Fruit fly (Drosophila melanogaster) whole organism, embryonic: ENCODE results near the gene CG4972.
A peak's percentile ranks its signal among the peaks of the same experiment; 100 is the strongest.

Experiments
- CG10366 ChIP-seq: fragments of 200-800 bp; sonication (Bioruptor generic); IDR thresholded peaks from 2 replicates; pipeline ENCODE4 v1.3.6; 2022; ENCODE audit warnings: missing biosample characterization, missing genetic modification characterization
- CG10654 ChIP-seq: fragments of 200-800 bp; sonication (Bioruptor generic); optimal IDR thresholded peaks from 2 replicates; lab custom pipeline; 2016; ENCODE audit warnings: missing biosample characterization, missing genetic modification characterization
- CG12659 ChIP-seq: fragments of 200-800 bp; sonication (Bioruptor generic); optimal IDR thresholded peaks from 3 replicates; lab custom pipeline; 2017; ENCODE audit warnings: mild to moderate bottlenecking, missing biosample characterization, missing genetic modification reagents, missing genetic modification characterization
- CG1529 ChIP-seq: fragments of 200-800 bp; sonication (Bioruptor generic); optimal IDR thresholded peaks from 3 replicates; lab custom pipeline; 2018; ENCODE audit warnings: missing biosample characterization, missing genetic modification characterization
- CG15479 ChIP-seq: fragments of 200-800 bp; sonication (Bioruptor generic); optimal IDR thresholded peaks from 3 replicates; lab custom pipeline; 2019; ENCODE audit warnings: missing biosample characterization, mild to moderate bottlenecking, missing genetic modification characterization, moderate library complexity
- CG15696 ChIP-seq: fragments of 200-800 bp; sonication (Bioruptor generic); optimal IDR thresholded peaks from 2 replicates; lab custom pipeline; 2019; ENCODE audit warnings: missing biosample characterization, mild to moderate bottlenecking, missing genetic modification characterization, moderate library complexity
- CG17328 ChIP-seq: fragments of 200-800 bp; sonication (Bioruptor generic); IDR thresholded peaks from 2 replicates; pipeline ENCODE4 v1.3.6; 2022; ENCODE audit warnings: missing biosample characterization, missing genetic modification characterization
- CG17385 ChIP-seq: fragments of 200-800 bp; sonication (Bioruptor generic); optimal IDR thresholded peaks from 3 replicates; lab custom pipeline; 2018; ENCODE audit warnings: missing biosample characterization, mild to moderate bottlenecking, missing genetic modification characterization
- CG17612 ChIP-seq: fragments of 200-800 bp; sonication (Bioruptor generic); IDR thresholded peaks from 2 replicates; pipeline ENCODE4 v1.3.6; 2022; ENCODE audit warnings: missing biosample characterization, missing genetic modification characterization
- CG18262 ChIP-seq: fragments of 200-800 bp; optimal IDR thresholded peaks from 3 replicates; lab custom pipeline; 2019; ENCODE audit warnings: missing biosample characterization, mild to moderate bottlenecking, missing genetic modification characterization, moderate library complexity
- CG2129 ChIP-seq: fragments of 200-800 bp; sonication (Bioruptor generic); IDR thresholded peaks from 2 replicates; pipeline ENCODE4 v1.3.6; 2022; ENCODE audit warnings: missing biosample characterization, missing genetic modification characterization; ENCODE audit not compliant: partially characterized antibody
- CG2202 ChIP-seq: fragments of 200-800 bp; sonication (Bioruptor generic); optimal IDR thresholded peaks from 2 replicates; lab custom pipeline; 2018; ENCODE audit warnings: missing biosample characterization, mild to moderate bottlenecking, missing genetic modification characterization
- CG30403 ChIP-seq: fragments of 200-800 bp; sonication (Bioruptor generic); optimal IDR thresholded peaks from 3 replicates; lab custom pipeline; 2016; ENCODE audit warnings: missing biosample characterization, missing genetic modification characterization
- CG32767 ChIP-seq: fragments of 200-800 bp; sonication (Bioruptor generic); IDR thresholded peaks from 2 replicates; pipeline ENCODE4 v1.3.6; 2022; ENCODE audit warnings: missing biosample characterization, missing genetic modification characterization
- CG4282 ChIP-seq: fragments of 200-800 bp; sonication (Bioruptor generic); optimal IDR thresholded peaks from 2 replicates; lab custom pipeline; 2016; ENCODE audit warnings: missing biosample characterization, missing genetic modification characterization
- CG4404 ChIP-seq: fragments of 200-800 bp; sonication (Bioruptor generic); IDR thresholded peaks from 2 replicates; pipeline ENCODE4 v1.3.6; 2022; ENCODE audit warnings: missing biosample characterization, missing genetic modification characterization
- CG7357 ChIP-seq: fragments of 200-800 bp; sonication (Bioruptor generic); IDR thresholded peaks from 3 replicates; pipeline ENCODE4 v1.3.6; 2022; ENCODE audit warnings: missing biosample characterization, missing genetic modification characterization
- CG7839 ChIP-seq: fragments of 200-800 bp; sonication (Bioruptor generic); optimal IDR thresholded peaks from 3 replicates; lab custom pipeline; 2018; ENCODE audit warnings: missing biosample characterization, mild to moderate bottlenecking, missing genetic modification characterization, moderate library complexity
- CG9437 ChIP-seq: fragments of 200-800 bp; sonication (Bioruptor generic); optimal IDR thresholded peaks from 2 replicates; lab custom pipeline; 2018; ENCODE audit warnings: missing biosample characterization, mild to moderate bottlenecking, missing genetic modification characterization
- Dll ChIP-seq: fragments of 200-800 bp; sonication (Bioruptor generic); IDR thresholded peaks from 4 replicates; pipeline ENCODE4 v1.3.6; 2022; ENCODE audit warnings: missing biosample characterization, missing genetic modification characterization; ENCODE audit not compliant: partially characterized antibody
- Doc3 ChIP-seq: fragments of 200-800 bp; sonication (Bioruptor generic); IDR thresholded peaks from 3 replicates; pipeline ENCODE4 v1.3.6; 2022; ENCODE audit warnings: missing biosample characterization, missing genetic modification characterization; ENCODE audit not compliant: partially characterized antibody
- Drgx ChIP-seq: fragments of 200-800 bp; sonication (Bioruptor generic); IDR thresholded peaks from 2 replicates; pipeline ENCODE4 v1.3.6; 2022; ENCODE audit warnings: missing biosample characterization, missing genetic modification characterization
- E2f2 ChIP-seq: fragments of 200-800 bp; sonication (Bioruptor generic); IDR thresholded peaks from 2 replicates; pipeline ENCODE4 v1.3.6; 2022; ENCODE audit warnings: missing biosample characterization, missing genetic modification characterization
- Elba2 ChIP-seq: fragments of 200-800 bp; sonication (Bioruptor generic); optimal IDR thresholded peaks from 3 replicates; lab custom pipeline; 2016; ENCODE audit warnings: missing biosample characterization, missing genetic modification characterization
- HHEX ChIP-seq: fragments of 200-800 bp; sonication (Bioruptor generic); optimal IDR thresholded peaks from 3 replicates; lab custom pipeline; 2017; ENCODE audit warnings: missing biosample characterization, mild to moderate bottlenecking, missing genetic modification characterization, missing genetic modification reagents
- MBD-R2 ChIP-seq: fragments of 200-800 bp; sonication (Bioruptor generic); IDR thresholded peaks from 2 replicates; pipeline ENCODE4 v1.3.6; 2022; ENCODE audit warnings: missing biosample characterization, missing genetic modification characterization
- Mes4 ChIP-seq: fragments of 200-800 bp; sonication (Bioruptor generic); optimal IDR thresholded peaks from 2 replicates; lab custom pipeline; 2016; ENCODE audit warnings: missing biosample characterization, missing genetic modification characterization
- Nf-YC ChIP-seq: fragments of 200-800 bp; optimal IDR thresholded peaks from 3 replicates; lab custom pipeline; 2019; ENCODE audit warnings: missing biosample characterization, mild to moderate bottlenecking, missing genetic modification characterization, moderate library complexity
- Sox102F ChIP-seq: fragments of 200-800 bp; sonication (Bioruptor generic); optimal IDR thresholded peaks from 2 replicates; lab custom pipeline; 2018; ENCODE audit warnings: missing biosample characterization, mild to moderate bottlenecking, missing genetic modification characterization, moderate library complexity
- Xrp1 ChIP-seq: fragments of 200-800 bp; sonication (Bioruptor generic); IDR thresholded peaks from 2 replicates; pipeline ENCODE4 v1.3.6; 2022; ENCODE audit warnings: missing biosample characterization, missing genetic modification characterization
- ac ChIP-seq: fragments of 200-800 bp; sonication (Bioruptor generic); optimal IDR thresholded peaks from 3 replicates; lab custom pipeline; 2017; ENCODE audit warnings: missing biosample characterization, mild to moderate bottlenecking, missing genetic modification characterization
- ato ChIP-seq: fragments of 200-800 bp; sonication (Bioruptor generic); IDR thresholded peaks from 2 replicates; pipeline ENCODE4 v1.3.6; 2022; ENCODE audit warnings: missing biosample characterization, missing genetic modification characterization; ENCODE audit not compliant: partially characterized antibody
- cato ChIP-seq: fragments of 200-800 bp; sonication (Bioruptor generic); optimal IDR thresholded peaks from 2 replicates; lab custom pipeline; 2016; ENCODE audit warnings: missing biosample characterization, missing genetic modification characterization, borderline replicate concordance
- chn ChIP-seq: fragments of 200-800 bp; sonication (Bioruptor generic); optimal IDR thresholded peaks from 2 replicates; lab custom pipeline; 2016; ENCODE audit warnings: missing biosample characterization, missing genetic modification characterization
- croc ChIP-seq: fragments of 200-800 bp; sonication (Bioruptor generic); conservative IDR thresholded peaks from 3 replicates; pipeline ENCODE4 v1.3.6; 2022; ENCODE audit warnings: missing biosample characterization, missing genetic modification characterization
- crol ChIP-seq: fragments of 200-800 bp; sonication (Bioruptor generic); IDR thresholded peaks from 2 replicates; pipeline ENCODE4 v1.3.6; 2022; ENCODE audit warnings: missing biosample characterization, missing genetic modification characterization
- dpn ChIP-seq, 2 experiments: fragments of 200-800 bp; sonication (Bioruptor generic); optimal IDR thresholded peaks; 3 replicates each; lab custom pipeline; 2016; ENCODE audit warnings: missing biosample characterization in 2 of 2, missing genetic modification characterization in 2 of 2
- eyg ChIP-seq: fragments of 200-800 bp; sonication (Bioruptor generic); optimal IDR thresholded peaks from 3 replicates; lab custom pipeline; 2016; ENCODE audit warnings: missing biosample characterization, missing genetic modification characterization
- gcm2 ChIP-seq: fragments of 200-800 bp; sonication (Bioruptor generic); optimal IDR thresholded peaks from 2 replicates; lab custom pipeline; 2016; ENCODE audit warnings: missing biosample characterization, missing genetic modification characterization
- grau ChIP-seq: fragments of 200-800 bp; optimal IDR thresholded peaks from 3 replicates; lab custom pipeline; 2019; ENCODE audit warnings: missing biosample characterization, mild to moderate bottlenecking, missing genetic modification characterization, moderate library complexity
- h ChIP-seq: fragments of >200 bp; optimal IDR thresholded peaks from 2 replicates; lab custom pipeline; 2017
- ken ChIP-seq: fragments of 200-800 bp; sonication (Bioruptor generic); IDR thresholded peaks from 3 replicates; pipeline ENCODE4 v1.3.6; 2022; ENCODE audit warnings: missing biosample characterization, missing genetic modification characterization
- lab ChIP-seq: fragments of 200-800 bp; sonication (Bioruptor generic); optimal IDR thresholded peaks from 3 replicates; lab custom pipeline; 2017; ENCODE audit warnings: missing biosample characterization, missing genetic modification characterization, mild to moderate bottlenecking, moderate library complexity, missing genetic modification reagents
- lilli ChIP-seq: fragments of 200-800 bp; sonication (Bioruptor generic); optimal IDR thresholded peaks from 3 replicates; lab custom pipeline; 2016; ENCODE audit warnings: missing biosample characterization, missing genetic modification characterization
- mam ChIP-seq: fragments of 200-800 bp; sonication (Bioruptor generic); optimal IDR thresholded peaks from 3 replicates; lab custom pipeline; 2016; ENCODE audit warnings: missing biosample characterization, missing genetic modification characterization
- odd ChIP-seq: fragments of 200-800 bp; sonication (Bioruptor generic); optimal IDR thresholded peaks from 2 replicates; lab custom pipeline; 2017; ENCODE audit warnings: missing biosample characterization, mild to moderate bottlenecking, missing genetic modification characterization
- sd ChIP-seq: fragments of 200-800 bp; sonication (Bioruptor generic); optimal IDR thresholded peaks from 3 replicates; lab custom pipeline; 2018; ENCODE audit warnings: missing biosample characterization, mild to moderate bottlenecking, missing genetic modification characterization, moderate library complexity
- sens ChIP-seq: fragments of 200-800 bp; sonication (Bioruptor generic); peaks from one replicate; lab custom pipeline; 2016; ENCODE audit warnings: missing biosample characterization, missing genetic modification characterization
- shn ChIP-seq: fragments of 200-800 bp; sonication (Bioruptor generic); optimal IDR thresholded peaks from 3 replicates; lab custom pipeline; 2016; ENCODE audit warnings: missing biosample characterization, missing genetic modification characterization
- toy ChIP-seq: fragments of 200-800 bp; sonication (Bioruptor generic); IDR thresholded peaks from 2 replicates; pipeline ENCODE4 v1.3.6; 2022; ENCODE audit warnings: missing biosample characterization, missing genetic modification characterization
- tup ChIP-seq: fragments of 200-800 bp; sonication (Bioruptor generic); optimal IDR thresholded peaks from 2 replicates; lab custom pipeline; 2016; ENCODE audit warnings: missing biosample characterization, mild to moderate bottlenecking, missing genetic modification characterization, moderate library complexity
- unc-4 ChIP-seq: fragments of 200-800 bp; sonication (Bioruptor generic); IDR thresholded peaks from 2 replicates; pipeline ENCODE4 v1.3.6; 2022; ENCODE audit warnings: missing biosample characterization, missing genetic modification characterization; ENCODE audit not compliant: partially characterized antibody

The CG4972 gene

DNA sequence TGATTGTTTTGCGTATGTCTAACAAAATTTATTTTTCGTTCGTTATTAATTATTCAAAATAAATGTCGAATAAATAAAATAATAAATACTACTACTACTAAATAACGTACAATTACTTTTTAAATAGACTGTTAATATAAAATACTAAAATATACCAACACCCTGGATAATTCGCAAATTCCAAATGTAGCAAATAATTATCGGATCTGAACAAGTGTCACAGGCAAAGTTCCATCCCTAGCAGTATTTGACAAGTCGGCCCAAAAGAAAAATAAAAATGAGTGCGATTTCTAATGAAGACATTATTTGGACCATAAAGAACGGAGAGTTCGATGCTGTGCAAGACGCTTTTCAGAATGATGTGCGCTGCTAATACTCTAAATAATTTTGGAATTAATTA lies 26.8 kb downstream of the CG4972 start, which contains the start of gene CG31715 (continued):
- no peak for TF ChIP-seq CG17385 (GFP tag; lab: Kevin White, UChicago)
- TF ChIP-seq cato = no peak
- TF ChIP-seq odd = no peak
- peak; percentile 45; the same call in 1 of the 2 replicates for TF ChIP-seq unc-4
- no peak for TF ChIP-seq crol
- no peak for TF ChIP-seq mam
- TF ChIP-seq Sox102F = no peak
- peak; percentile 13 for TF ChIP-seq CG7839 (tag; lab: Kevin White, UChicago)
- 0 out of 2 replicates have a peak, but pooled peaks have one; percentile 22 for TF ChIP-seq Xrp1 (GFP tag; lab: Robert Waterston, UW)
- no peak for TF ChIP-seq CG15696 (tag; lab: Kevin White, UChicago)
- TF ChIP-seq sens (GFP tag; lab: Kevin White, UChicago) = peak; percentile 77
- TF ChIP-seq CG2129 (GFP tag; lab: Robert Waterston, UW) = no peak
- no peak for TF ChIP-seq CG1529 (GFP tag; lab: Kevin White, UChicago)
- TF ChIP-seq CG32767 (GFP tag; lab: Robert Waterston, UW) = no peak
- no peak for TF ChIP-seq CG4404 (GFP tag; lab: Robert Waterston, UW)
- no peak for TF ChIP-seq CG9437 (GFP tag; lab: Kevin White, UChicago)
- no peak for TF ChIP-seq toy (GFP tag; lab: Robert Waterston, UW)
- TF ChIP-seq grau (tag; lab: Kevin White, UChicago) = peak; percentile 38
- no peak for TF ChIP-seq shn
- peak; percentile 87 for TF ChIP-seq sd (tag; lab: Kevin White, UChicago)
- TF ChIP-seq Mes4 (GFP tag; lab: Kevin White, UChicago) = no peak
- peak; percentile 37; the same call in 1 of the 2 replicates for TF ChIP-seq E2f2 (GFP tag; lab: Robert Waterston, UW)
- no peak for TF ChIP-seq eyg
- no peak for TF ChIP-seq HHEX
- peak; percentile 16 for TF ChIP-seq CG30403
- peak; percentile 10 for TF ChIP-seq CG18262 (tag; lab: Kevin White, UChicago)
- no peak for TF ChIP-seq h (lab: Kevin White, UChicago)
- TF ChIP-seq Drgx (GFP tag; lab: Robert Waterston, UW) = no peak
- TF ChIP-seq ken = no peak
- TF ChIP-seq Doc3 = peak; percentile 38; the same call in 2 of the 3 replicates
- TF ChIP-seq CG2202 (tag; lab: Kevin White, UChicago) = no peak
- TF ChIP-seq dpn (GFP tag; optimal IDR thresholded peaks at IDR 0.05; lab: Kevin White, UChicago) = peak in 1 of 2 experiments; percentile 41
- TF ChIP-seq lilli = peak; percentile 24
- TF ChIP-seq CG4282 (GFP tag; lab: Kevin White, UChicago) = no peak
- no peak for TF ChIP-seq CG17328 (GFP tag; lab: Robert Waterston, UW)
- peak; percentile 66 for TF ChIP-seq MBD-R2
- TF ChIP-seq ac (GFP tag; lab: Kevin White, UChicago) = no peak
- TF ChIP-seq Nf-YC = peak; percentile 14
- TF ChIP-seq Dll (GFP tag; lab: Robert Waterston, UW) = peak; percentile 64
- TF ChIP-seq CG15479 (GFP tag; lab: Kevin White, UChicago) = no peak
- no peak for TF ChIP-seq gcm2 (GFP tag; lab: Kevin White, UChicago)
- no peak for TF ChIP-seq lab (GFP tag; lab: Kevin White, UChicago)
- TF ChIP-seq Elba2 (GFP tag; lab: Kevin White, UChicago) = no peak
- no peak for TF ChIP-seq croc (GFP tag; lab: Robert Waterston, UW)
- no peak for TF ChIP-seq ato (GFP tag; lab: Robert Waterston, UW)
- TF ChIP-seq CG17612 (GFP tag; lab: Robert Waterston, UW) = no peak
- TF ChIP-seq CG12659 (GFP tag; lab: Kevin White, UChicago) = peak; percentile 23
- no peak for TF ChIP-seq chn (GFP tag; lab: Kevin White, UChicago)
- TF ChIP-seq CG7357 = no peak
- no peak for TF ChIP-seq CG10366 (GFP tag; lab: Robert Waterston, UW)
- TF ChIP-seq CG10654 (GFP tag; lab: Kevin White, UChicago) = no peak
- no peak for TF ChIP-seq tup (GFP tag; lab: Kevin White, UChicago)
